Worm (Caenorhabditis elegans) whole organism, young adult: ENCODE data around the gene Y69A2AR.28.

Source experiments
- B0019.2 ChIP-seq: fragments of 200-800 bp; sonication (Bioruptor generic); conservative IDR thresholded peaks from 2 replicates; pipeline ENCODE4 v1.3.6; 2022; ENCODE audit warnings: missing genetic modification reagents, missing genetic modification characterization, missing compliant biosample characterization
- C06A6.2 ChIP-seq: fragments of 200-800 bp; sonication (Bioruptor generic); conservative IDR thresholded peaks from 2 replicates; pipeline ENCODE4 v1.3.6; 2022; ENCODE audit warnings: missing genetic modification characterization, missing compliant biosample characterization
- D2030.7 ChIP-seq: fragments of 200-800 bp; sonication (Bioruptor generic); IDR thresholded peaks from 2 replicates; pipeline ENCODE4 v1.3.6; 2022; ENCODE audit warnings: missing genetic modification reagents, missing genetic modification characterization, missing compliant biosample characterization
- F10E7.11 ChIP-seq: sonication (generic microtip); optimal IDR thresholded peaks from 2 replicates; lab custom pipeline; 2017; ENCODE audit warnings: mild to moderate bottlenecking, missing genetic modification characterization, moderate library complexity, missing compliant biosample characterization
- F33H1.4 ChIP-seq: fragments of 200-800 bp; sonication (Bioruptor generic); IDR thresholded peaks from 2 replicates; pipeline ENCODE4 v1.3.6; 2022; ENCODE audit warnings: missing genetic modification reagents, missing genetic modification characterization, missing compliant biosample characterization
- F49E8.2 ChIP-seq: sonication (generic microtip); optimal IDR thresholded peaks from 3 replicates; lab custom pipeline; 2017; ENCODE audit warnings: missing genetic modification characterization, mild to moderate bottlenecking, missing compliant biosample characterization, antibody characterized with exemption, moderate library complexity; ENCODE audit not compliant: insufficient read depth
- F52B5.7 ChIP-seq: sonication (generic microtip); optimal IDR thresholded peaks from 2 replicates; lab custom pipeline; 2016; ENCODE audit warnings: mild to moderate bottlenecking, missing genetic modification characterization, missing compliant biosample characterization
- F55B11.4 ChIP-seq: sonication (generic microtip); optimal IDR thresholded peaks from 2 replicates; lab custom pipeline; 2016; ENCODE audit warnings: missing compliant biosample characterization, missing genetic modification characterization, borderline replicate concordance; ENCODE audit not compliant: insufficient read depth
- F57C9.4 ChIP-seq: sonication (generic microtip); optimal IDR thresholded peaks from 2 replicates; lab custom pipeline; 2017; ENCODE audit warnings: mild to moderate bottlenecking, missing genetic modification characterization, missing compliant biosample characterization
- K11D2.4 ChIP-seq: fragments of 200-800 bp; sonication (Bioruptor generic); IDR thresholded peaks from 2 replicates; pipeline ENCODE4 v1.3.6; 2022; ENCODE audit warnings: missing genetic modification reagents, missing genetic modification characterization, missing compliant biosample characterization
- Y95B8A.8 ChIP-seq: fragments of 200-800 bp; sonication (Bioruptor generic); IDR thresholded peaks from 2 replicates; pipeline ENCODE4 v1.3.6; 2022; ENCODE audit warnings: missing genetic modification reagents, missing genetic modification characterization, missing compliant biosample characterization
- ZK185.1 ChIP-seq: sonication (generic microtip); optimal IDR thresholded peaks from 2 replicates; lab custom pipeline; 2016; ENCODE audit warnings: mild to moderate bottlenecking, missing genetic modification characterization, missing compliant biosample characterization; ENCODE audit not compliant: poor library complexity, severe bottlenecking
- ama-1 ChIP-seq, 3 experiments: fragments of 150-350 bp in 1 of 3; sonication (generic microtip) in 2 of 3; optimal IDR thresholded peaks; 2 replicates each; lab custom pipeline; 2014 to 2018; ENCODE audit warnings: missing biosample characterization in 2 of 3, missing genetic modification characterization in 2 of 3, missing genetic modification reagents in 2 of 3
- aptf-2 ChIP-seq: fragments of 200-800 bp; sonication (Bioruptor generic); conservative IDR thresholded peaks from 2 replicates; pipeline ENCODE4 v1.3.6; 2022; ENCODE audit warnings: missing genetic modification reagents, missing genetic modification characterization, missing compliant biosample characterization
- atf-7 ChIP-seq: sonication (generic microtip); optimal IDR thresholded peaks from 2 replicates; lab custom pipeline; 2017; ENCODE audit warnings: mild to moderate bottlenecking, missing genetic modification characterization, missing compliant biosample characterization
- athp-1 ChIP-seq: sonication (generic microtip); optimal IDR thresholded peaks from 2 replicates; lab custom pipeline; 2017; ENCODE audit warnings: mild to moderate bottlenecking, missing genetic modification characterization, missing compliant biosample characterization
- attf-3 ChIP-seq: fragments of 200-800 bp; sonication (Bioruptor generic); conservative IDR thresholded peaks from 2 replicates; pipeline ENCODE4 v1.3.6; 2022; ENCODE audit warnings: missing genetic modification reagents, missing genetic modification characterization, missing compliant biosample characterization
- attf-5 ChIP-seq: fragments of 200-800 bp; sonication (Bioruptor generic); optimal IDR thresholded peaks from 2 replicates; lab custom pipeline; 2018; ENCODE audit warnings: mild to moderate bottlenecking, missing genetic modification characterization, missing compliant biosample characterization
- bed-1 ChIP-seq: fragments of 200-800 bp; sonication (Bioruptor generic); IDR thresholded peaks from 2 replicates; pipeline ENCODE4 v1.3.6; 2022; ENCODE audit warnings: missing genetic modification reagents, missing genetic modification characterization, missing compliant biosample characterization
- bed-2 ChIP-seq: fragments of 200-800 bp; sonication (Bioruptor generic); IDR thresholded peaks from 2 replicates; pipeline ENCODE4 v1.3.6; 2022; ENCODE audit warnings: missing genetic modification reagents, missing genetic modification characterization, missing compliant biosample characterization
- ceh-100 ChIP-seq: fragments of 200-800 bp; sonication (Bioruptor generic); IDR thresholded peaks from 2 replicates; pipeline ENCODE4 v1.3.6; 2022; ENCODE audit warnings: missing genetic modification reagents, missing genetic modification characterization, missing compliant biosample characterization
- ceh-79 ChIP-seq: sonication (generic microtip); optimal IDR thresholded peaks from 2 replicates; lab custom pipeline; 2017; ENCODE audit warnings: mild to moderate bottlenecking, missing genetic modification characterization, missing compliant biosample characterization
- chd-7 ChIP-seq: sonication (generic microtip); optimal IDR thresholded peaks from 2 replicates; lab custom pipeline; 2016; ENCODE audit warnings: mild to moderate bottlenecking, missing genetic modification characterization, moderate library complexity, missing compliant biosample characterization
- dox-1 ChIP-seq: fragments of 200-800 bp; sonication (Bioruptor generic); IDR thresholded peaks from 2 replicates; pipeline ENCODE4 v1.3.6; 2022; ENCODE audit warnings: missing genetic modification reagents, missing genetic modification characterization, missing compliant biosample characterization
- dpff-1 ChIP-seq: sonication (generic microtip); optimal IDR thresholded peaks from 2 replicates; lab custom pipeline; 2017; ENCODE audit warnings: mild to moderate bottlenecking, missing genetic modification characterization, missing compliant biosample characterization
- dpl-1 ChIP-seq: fragments of 150-350 bp; optimal IDR thresholded peaks from 2 replicates; lab custom pipeline; 2014; ENCODE audit warnings: missing biosample characterization, missing genetic modification reagents, missing genetic modification characterization
- fkh-3 ChIP-seq: sonication (generic microtip); optimal IDR thresholded peaks from 2 replicates; lab custom pipeline; 2016; ENCODE audit warnings: mild to moderate bottlenecking, missing genetic modification characterization, missing compliant biosample characterization
- gei-17 ChIP-seq: fragments of 200-800 bp; sonication (Bioruptor generic); optimal IDR thresholded peaks from 2 replicates; lab custom pipeline; 2018; ENCODE audit warnings: mild to moderate bottlenecking, missing genetic modification characterization, missing compliant biosample characterization
- him-1 ChIP-seq: sonication (generic microtip); optimal IDR thresholded peaks from 2 replicates; lab custom pipeline; 2016; ENCODE audit warnings: missing genotype, missing genetic modification reagents, missing genetic modification characterization, missing compliant biosample characterization
- hmg-20 ChIP-seq: fragments of 200-800 bp; sonication (Bioruptor generic); IDR thresholded peaks from 2 replicates; pipeline ENCODE4 v1.3.6; 2022; ENCODE audit warnings: missing genetic modification reagents, missing genetic modification characterization, missing compliant biosample characterization
- let-607 ChIP-seq, 2 experiments: fragments of 200-800 bp in 1 of 2; sonication (Bioruptor generic) in 1 of 2; sonication (generic microtip) in 1 of 2; optimal IDR thresholded peaks; 2 replicates each; lab custom pipeline; 2016 to 2018; ENCODE audit warnings: mild to moderate bottlenecking in 2 of 2, missing compliant biosample characterization in 2 of 2, missing genetic modification characterization in 2 of 2, moderate library complexity in 2 of 2, missing genotype in 1 of 2
- mel-28 ChIP-seq: sonication (generic microtip); optimal IDR thresholded peaks from 2 replicates; lab custom pipeline; 2016; ENCODE audit warnings: borderline replicate concordance, mild to moderate bottlenecking, missing genetic modification characterization, missing compliant biosample characterization
- mes-4 ChIP-seq: sonication (generic microtip); optimal IDR thresholded peaks from 2 replicates; lab custom pipeline; 2016; ENCODE audit warnings: missing genotype, missing genetic modification characterization, missing compliant biosample characterization
- nfya-1 ChIP-seq: sonication (generic microtip); optimal IDR thresholded peaks from 2 replicates; lab custom pipeline; 2017; ENCODE audit warnings: antibody characterized with exemption, missing compliant biosample characterization, missing genetic modification characterization, borderline replicate concordance; ENCODE audit not compliant: insufficient read depth
- nfya-2 ChIP-seq: fragments of 200-800 bp; sonication (Bioruptor generic); IDR thresholded peaks from 2 replicates; pipeline ENCODE4 v1.3.6; 2022; ENCODE audit warnings: missing genetic modification reagents, missing genetic modification characterization, missing compliant biosample characterization
- nhr-120 ChIP-seq: fragments of 200-800 bp; sonication (Bioruptor generic); IDR thresholded peaks from 2 replicates; pipeline ENCODE4 v1.3.6; 2022; ENCODE audit warnings: missing genetic modification characterization, missing compliant biosample characterization
- nhr-80 ChIP-seq: sonication (generic microtip); optimal IDR thresholded peaks from 2 replicates; lab custom pipeline; 2016; ENCODE audit warnings: missing genetic modification characterization, missing compliant biosample characterization
- repo-1 ChIP-seq: sonication (generic microtip); optimal IDR thresholded peaks from 2 replicates; lab custom pipeline; 2017; ENCODE audit warnings: mild to moderate bottlenecking, missing genetic modification characterization, missing compliant biosample characterization
- sdz-38 ChIP-seq: sonication (generic microtip); optimal IDR thresholded peaks from 2 replicates; lab custom pipeline; 2016; ENCODE audit warnings: missing genotype, missing genetic modification characterization, missing compliant biosample characterization
- snpc-3.4 ChIP-seq: sonication (generic microtip); optimal IDR thresholded peaks from 2 replicates; lab custom pipeline; 2017; ENCODE audit warnings: missing genetic modification characterization, mild to moderate bottlenecking, missing compliant biosample characterization, antibody characterized with exemption, moderate library complexity, missing genotype, missing genetic modification reagents
- somi-1 ChIP-seq: fragments of 200-800 bp; sonication (Bioruptor generic); optimal IDR thresholded peaks from 2 replicates; lab custom pipeline; 2018; ENCODE audit warnings: mild to moderate bottlenecking, missing genetic modification characterization, missing compliant biosample characterization
- sptf-2 ChIP-seq: fragments of 200-800 bp; sonication (Bioruptor generic); optimal IDR thresholded peaks from 2 replicates; lab custom pipeline; 2018; ENCODE audit warnings: mild to moderate bottlenecking, missing genetic modification characterization, missing compliant biosample characterization
- tbx-9 ChIP-seq: sonication (generic microtip); optimal IDR thresholded peaks from 2 replicates; lab custom pipeline; 2016; ENCODE audit warnings: borderline replicate concordance, missing genetic modification characterization, inconsistent platforms, missing compliant biosample characterization
- tlf-1 ChIP-seq: fragments of 200-800 bp; sonication (Bioruptor generic); optimal IDR thresholded peaks from 2 replicates; lab custom pipeline; 2018; ENCODE audit warnings: mild to moderate bottlenecking, missing genetic modification characterization, missing compliant biosample characterization
- unc-130 ChIP-seq: sonication (generic microtip); optimal IDR thresholded peaks from 2 replicates; lab custom pipeline; 2016; ENCODE audit warnings: missing genetic modification reagents, missing genetic modification characterization, missing compliant biosample characterization
- unc-62 ChIP-seq: fragments of 150-350 bp; optimal IDR thresholded peaks from 2 replicates; lab custom pipeline; 2014; ENCODE audit warnings: missing biosample characterization, missing genetic modification reagents, missing genetic modification characterization
- ztf-25 ChIP-seq: fragments of 200-800 bp; sonication (Bioruptor generic); IDR thresholded peaks from 2 replicates; pipeline ENCODE4 v1.3.6; 2022; ENCODE audit warnings: missing genetic modification reagents, missing genetic modification characterization, missing compliant biosample characterization
- ztf-3 ChIP-seq: fragments of 200-800 bp; sonication (Bioruptor generic); optimal IDR thresholded peaks from 2 replicates; lab custom pipeline; 2018; ENCODE audit warnings: mild to moderate bottlenecking, missing genetic modification characterization, missing compliant biosample characterization
- ztf-6 ChIP-seq: fragments of 200-800 bp; sonication (Bioruptor generic); IDR thresholded peaks from 2 replicates; pipeline ENCODE4 v1.3.6; 2022; ENCODE audit warnings: missing genetic modification reagents, missing genetic modification characterization, missing compliant biosample characterization

Gene Y69A2AR.28

ce11 chrIV:2599634-2600033 lies 13.2 kb downstream of the Y69A2AR.28 start (continued):
- TF ChIP-seq athp-1 (tag; lab: Kevin White, UChicago) (no peak), bed-2 (no peak), sptf-2 (GFP tag; lab: Kevin White, UChicago) (no peak), fkh-3 (tag; lab: Kevin White, UChicago) (no peak), F52B5.7 (tag; lab: Kevin White, UChicago) (no peak), ztf-6 (GFP tag; lab: Robert Waterston, UW) (no peak), nfya-2 (GFP tag; lab: Robert Waterston, UW) (no peak), ztf-3 (GFP tag; lab: Kevin White, UChicago) (no peak), dpff-1 (tag; lab: Kevin White, UChicago) (no peak), dox-1 (GFP tag; lab: Robert Waterston, UW) (peak; percentile 72), F10E7.11 (tag; lab: Kevin White, UChicago) (no peak), F49E8.2 (tag; lab: Kevin White, UChicago) (no peak), D2030.7 (GFP tag; lab: Robert Waterston, UW) (no peak), dpl-1 (GFP tag; lab: Kevin White, UChicago) (no peak), aptf-2 (no peak), hmg-20 (GFP tag; lab: Robert Waterston, UW) (no peak), attf-3 (GFP tag; lab: Robert Waterston, UW) (0 out of 2 replicates have a peak, but pooled peaks have one; percentile 12), tlf-1 (GFP tag; lab: Kevin White, UChicago) (peak; percentile 47), unc-62 (GFP tag; lab: Kevin White, UChicago) (no peak), B0019.2 (no peak), bed-1 (no peak), somi-1 (peak; percentile 44), mel-28 (tag; lab: Kevin White, UChicago) (no peak), gei-17 (GFP tag; lab: Kevin White, UChicago) (no peak), mes-4 (no peak), F33H1.4 (GFP tag; lab: Robert Waterston, UW) (0 out of 2 replicates have a peak, but pooled peaks have one; percentile 14), F57C9.4 (tag; lab: Kevin White, UChicago) (no peak), F55B11.4 (no peak), nfya-1 (tag; lab: Kevin White, UChicago) (no peak), nhr-120 (GFP tag; lab: Robert Waterston, UW) (no peak), him-1 (tag; lab: Kevin White, UChicago) (no peak), chd-7 (tag; lab: Kevin White, UChicago) (no peak), Y95B8A.8 (GFP tag; lab: Robert Waterston, UW) (no peak), ama-1 (optimal IDR thresholded peaks at IDR 0.05; lab: Kevin White, UChicago) (peak; percentile 78), ama-1 (GFP tag; optimal IDR thresholded peaks at IDR 0.05; lab: Kevin White, UChicago) (no peak), C06A6.2 (GFP tag; lab: Robert Waterston, UW) (0 out of 2 replicates have a peak, but pooled peaks have one; percentile 42), sdz-38 (tag; lab: Kevin White, UChicago) (no peak), attf-5 (GFP tag; lab: Kevin White, UChicago) (peak; percentile 85), ZK185.1 (tag; lab: Kevin White, UChicago) (no peak), snpc-3.4 (tag; lab: Kevin White, UChicago) (no peak), K11D2.4 (peak; percentile 60; the same call in 1 of the 2 replicates), ceh-100 (GFP tag; lab: Robert Waterston, UW) (no peak), tbx-9 (tag; lab: Kevin White, UChicago) (no peak), ztf-25 (no peak), atf-7 (tag; lab: Kevin White, UChicago) (no peak), nhr-80 (tag; lab: Kevin White, UChicago) (peak; percentile 73), let-607 (tag; optimal IDR thresholded peaks at IDR 0.05; lab: Kevin White, UChicago) (no peak), unc-130 (no peak), repo-1 (no peak), ceh-79 (tag; lab: Kevin White, UChicago) (no peak)
